Worm (Caenorhabditis elegans) whole organism, midembryonic: ENCODE measurements around the gene F57C2.5.

ENCODE experiments used
- T22C8.4 ChIP-seq: fragments of 200-800 bp; sonication (Bioruptor generic); IDR thresholded peaks from 2 replicates; pipeline ENCODE4 v1.3.6; 2022; ENCODE audit warnings: missing genetic modification characterization, missing compliant biosample characterization
- cog-1 ChIP-seq: sonication (generic microtip); optimal IDR thresholded peaks from 2 replicates; lab custom pipeline; 2016; ENCODE audit warnings: missing genetic modification characterization, missing compliant biosample characterization
- flt-1 ChIP-seq: fragments of 200-800 bp; sonication (Bioruptor generic); IDR thresholded peaks from 2 replicates; pipeline ENCODE4 v1.3.6; 2022; ENCODE audit warnings: missing genetic modification characterization, missing compliant biosample characterization
- klf-2 ChIP-seq: fragments of 200-800 bp; sonication (Bioruptor generic); conservative IDR thresholded peaks from 2 replicates; pipeline ENCODE4 v1.3.6; 2022; ENCODE audit warnings: missing genetic modification reagents, missing genetic modification characterization, missing compliant biosample characterization
- med-1 ChIP-seq: sonication (generic microtip); optimal IDR thresholded peaks from 2 replicates; lab custom pipeline; 2017; ENCODE audit warnings: missing genetic modification characterization, mild to moderate bottlenecking, missing compliant biosample characterization, antibody characterized with exemption, missing genetic modification reagents; ENCODE audit not compliant: insufficient read depth
- ref-1 ChIP-seq: fragments of 200-800 bp; sonication (Bioruptor generic); conservative IDR thresholded peaks from 2 replicates; pipeline ENCODE4 v1.3.6; 2022; ENCODE audit warnings: missing genetic modification reagents, missing genetic modification characterization, missing compliant biosample characterization
- tab-1 ChIP-seq: fragments of 200-800 bp; sonication (Bioruptor generic); IDR thresholded peaks from 2 replicates; pipeline ENCODE4 v1.3.6; 2022; ENCODE audit warnings: missing genetic modification characterization, missing compliant biosample characterization
- ztf-23 ChIP-seq: fragments of 200-800 bp; sonication (Bioruptor generic); IDR thresholded peaks from 2 replicates; pipeline ENCODE4 v1.3.6; 2022; ENCODE audit warnings: missing genetic modification reagents, missing genetic modification characterization, missing compliant biosample characterization
- ztf-29 ChIP-seq: fragments of 200-800 bp; sonication (Bioruptor generic); IDR thresholded peaks from 2 replicates; pipeline ENCODE4 v1.3.6; 2022; ENCODE audit warnings: missing genetic modification reagents, missing genetic modification characterization, missing compliant biosample characterization

F57C2.5 gene

DNA sequence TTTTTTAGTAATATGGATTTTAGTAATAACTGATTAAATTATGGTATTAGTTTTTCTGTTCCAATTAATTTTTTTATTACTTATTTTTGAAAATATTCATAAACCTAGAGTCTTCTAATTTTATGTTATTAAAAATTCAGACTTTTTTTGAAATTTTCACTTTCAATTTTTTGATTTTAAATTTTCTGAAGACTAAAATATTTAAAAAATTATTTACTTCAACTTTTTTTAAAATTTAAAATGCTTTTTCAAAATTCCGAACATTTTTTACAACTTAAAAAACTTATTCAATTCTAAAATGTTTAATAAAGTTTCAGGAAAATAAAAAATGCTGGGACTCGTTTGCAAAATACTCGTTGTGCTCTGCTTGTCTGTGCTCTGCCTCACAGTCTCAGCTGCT is 22.6 kb upstream of the F57C2.5 start, which contains the start of gene nlp-41:
nlp-41 (plus strand) TSS at position 301 of the 400 bp plus-strand sequence.
- TF ChIP-seq ztf-23 (GFP tag; lab: Robert Waterston, UW) (no peak), T22C8.4 (no peak), ztf-29 (no peak), ref-1 (GFP tag; lab: Robert Waterston, UW) (no peak), tab-1 (GFP tag; lab: Robert Waterston, UW) (no peak), med-1 (no peak), cog-1 (tag; lab: Kevin White, UChicago) (no peak), klf-2 (GFP tag; lab: Robert Waterston, UW) (no peak), flt-1 (GFP tag; lab: Robert Waterston, UW) (no peak)

DNA sequence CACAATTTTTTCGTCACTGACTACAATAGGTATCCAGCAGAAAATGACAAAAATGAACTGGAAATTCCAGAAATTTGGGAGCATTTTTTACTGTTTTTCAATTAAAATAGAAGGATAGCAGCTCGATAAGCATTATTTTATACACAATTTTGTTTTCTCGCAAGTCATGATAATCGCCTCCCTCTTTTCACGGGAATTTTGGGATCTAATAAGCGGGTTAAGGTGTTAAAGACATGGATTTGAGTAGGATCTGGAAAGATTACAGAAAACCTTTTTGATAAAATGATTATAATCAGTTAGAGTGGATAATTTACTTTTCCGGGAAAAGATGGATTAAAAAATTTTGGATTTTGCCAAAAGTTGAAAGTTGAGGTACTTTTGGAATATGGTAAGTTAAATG is 20.7 kb upstream of the F57C2.5 start, which contains the start of gene gcy-29:
gcy-29 (minus strand) TSS at position 101 of the 400 bp plus-strand sequence.
- TF ChIP-seq flt-1 (GFP tag; lab: Robert Waterston, UW), result no peak
- no peak for TF ChIP-seq tab-1 (GFP tag; lab: Robert Waterston, UW)
- no peak for TF ChIP-seq ztf-29
- TF ChIP-seq T22C8.4, result no peak
- TF ChIP-seq klf-2 (GFP tag; lab: Robert Waterston, UW), result no peak
- no peak for TF ChIP-seq ztf-23 (GFP tag; lab: Robert Waterston, UW)
- TF ChIP-seq ref-1 (GFP tag; lab: Robert Waterston, UW), result no peak
- TF ChIP-seq cog-1 (tag; lab: Kevin White, UChicago), result no peak
- no peak for TF ChIP-seq med-1

- TF ChIP-seq ztf-29 (no peak), tab-1 (GFP tag; lab: Robert Waterston, UW) (no peak), T22C8.4 (no peak), flt-1 (GFP tag; lab: Robert Waterston, UW) (no peak), ztf-23 (GFP tag; lab: Robert Waterston, UW) (no peak)
Observed at ce11 chrII:14540551-14540950, 12.5 kb upstream of the F57C2.5 start.

ce11 chrII:14537728-14538127 is 9.7 kb upstream of the F57C2.5 start, which contains the start of the genes clec-147 and C04H5.7:
clec-147 (minus strand) TSS chrII:14537828.
C04H5.7 (plus strand) TSS chrII:14537946.
- TF ChIP-seq tab-1 (GFP tag; lab: Robert Waterston, UW) (no peak), T22C8.4 (no peak), flt-1 (GFP tag; lab: Robert Waterston, UW) (no peak), ztf-23 (GFP tag; lab: Robert Waterston, UW) (no peak), ref-1 (GFP tag; lab: Robert Waterston, UW) (no peak)

DNA sequence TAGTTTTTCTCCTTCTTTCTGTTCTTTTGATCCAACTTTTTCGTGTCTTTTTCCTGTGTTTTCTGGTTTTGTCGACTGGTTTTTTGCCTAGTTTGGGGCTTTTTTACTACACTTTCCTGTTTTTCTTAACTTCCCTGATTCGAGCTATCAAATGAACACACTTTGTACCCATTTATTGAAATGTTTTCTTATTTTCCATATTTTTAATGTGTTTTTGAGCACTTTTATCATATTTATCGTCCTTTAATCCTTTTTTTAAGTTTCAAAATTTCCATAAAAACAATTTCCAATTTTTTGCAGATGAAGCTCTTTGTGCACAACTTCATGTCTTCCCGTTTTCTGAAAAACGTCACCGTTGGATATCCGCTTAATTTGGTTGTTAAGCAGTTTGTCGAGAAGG is 6.0 kb upstream of the F57C2.5 start, which contains the start of gene C04H5.1:
C04H5.1 (plus strand) TSS at position 301 of the 400 bp plus-strand sequence.
- TF ChIP-seq tab-1 (GFP tag; lab: Robert Waterston, UW) (no peak), ztf-29 (no peak), T22C8.4 (no peak), flt-1 (GFP tag; lab: Robert Waterston, UW) (no peak), ztf-23 (GFP tag; lab: Robert Waterston, UW) (no peak), cog-1 (tag; lab: Kevin White, UChicago) (no peak), ref-1 (GFP tag; lab: Robert Waterston, UW) (no peak), klf-2 (GFP tag; lab: Robert Waterston, UW) (no peak), med-1 (no peak)

- TF ChIP-seq ref-1 (GFP tag; lab: Robert Waterston, UW) (no peak), ztf-23 (GFP tag; lab: Robert Waterston, UW) (no peak), ztf-29 (no peak), T22C8.4 (no peak), klf-2 (GFP tag; lab: Robert Waterston, UW) (no peak), flt-1 (GFP tag; lab: Robert Waterston, UW) (no peak), cog-1 (tag; lab: Kevin White, UChicago) (no peak), med-1 (no peak), tab-1 (GFP tag; lab: Robert Waterston, UW) (no peak)
Observed at ce11 chrII:14527104-14527503, 935 bp downstream of the F57C2.5 start.

DNA sequence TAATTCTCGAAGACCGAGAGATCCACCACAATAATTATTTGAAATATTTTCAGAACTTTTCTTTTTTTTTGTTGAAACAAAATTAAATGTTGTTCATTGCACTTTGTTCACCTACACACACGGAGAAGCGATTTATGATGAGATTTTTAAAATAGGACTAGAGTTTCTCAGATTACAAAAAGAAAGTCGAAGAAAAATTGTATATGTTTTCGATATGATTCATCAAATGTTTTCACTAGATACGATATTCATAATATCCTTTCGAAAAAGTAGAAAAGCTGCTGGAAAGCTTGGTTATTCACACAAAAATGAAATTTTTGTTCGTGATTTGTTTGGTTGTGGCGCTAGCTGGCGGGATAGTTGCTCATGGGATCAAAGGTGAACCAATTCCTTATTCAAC is 3.0 kb downstream of the F57C2.5 start, which contains the start of gene F57C2.4:
F57C2.4 (plus strand) TSS at position 301 of the 400 bp plus-strand sequence.
- TF ChIP-seq ref-1 (GFP tag; lab: Robert Waterston, UW), result no peak

DNA sequence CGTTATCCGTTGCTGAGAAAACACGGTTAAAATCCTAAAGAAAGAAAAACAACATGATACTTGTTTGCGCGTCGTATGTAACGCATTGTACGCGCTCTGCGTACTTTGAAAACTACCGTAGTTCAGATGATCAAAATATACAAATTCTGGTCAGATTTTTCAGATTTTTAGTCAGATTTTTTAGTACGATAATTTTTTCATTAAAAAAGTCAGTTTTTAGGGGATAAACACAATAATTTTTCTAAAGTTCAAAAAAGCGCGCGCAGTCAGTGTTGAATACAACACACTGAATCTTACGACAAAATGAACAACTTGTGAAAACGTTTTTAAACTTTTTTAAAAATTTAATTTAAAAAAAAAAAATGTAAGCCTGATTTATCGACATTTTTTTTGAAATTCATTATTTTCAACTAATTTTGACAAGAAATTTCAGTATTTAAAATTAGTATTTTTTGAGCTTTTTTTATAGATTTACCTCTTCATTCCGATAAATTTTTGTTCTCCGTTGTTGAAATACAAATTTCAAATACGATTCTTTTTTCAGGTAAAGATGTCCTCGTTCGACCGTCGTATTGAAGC is 4.3 kb downstream of the F57C2.5 start, which contains the start of gene pot-2:
pot-2 (plus strand) TSS at position 529 of the 579 bp plus-strand sequence.
- TF ChIP-seq ztf-29, result no peak
- no peak for TF ChIP-seq T22C8.4
- TF ChIP-seq klf-2 (GFP tag; lab: Robert Waterston, UW), result no peak
- TF ChIP-seq ref-1 (GFP tag; lab: Robert Waterston, UW), result no peak
- TF ChIP-seq med-1, result no peak
- TF ChIP-seq cog-1 (tag; lab: Kevin White, UChicago), result no peak
- TF ChIP-seq flt-1 (GFP tag; lab: Robert Waterston, UW), result no peak
- no peak for TF ChIP-seq ztf-23 (GFP tag; lab: Robert Waterston, UW)
- TF ChIP-seq tab-1 (GFP tag; lab: Robert Waterston, UW), result no peak

DNA sequence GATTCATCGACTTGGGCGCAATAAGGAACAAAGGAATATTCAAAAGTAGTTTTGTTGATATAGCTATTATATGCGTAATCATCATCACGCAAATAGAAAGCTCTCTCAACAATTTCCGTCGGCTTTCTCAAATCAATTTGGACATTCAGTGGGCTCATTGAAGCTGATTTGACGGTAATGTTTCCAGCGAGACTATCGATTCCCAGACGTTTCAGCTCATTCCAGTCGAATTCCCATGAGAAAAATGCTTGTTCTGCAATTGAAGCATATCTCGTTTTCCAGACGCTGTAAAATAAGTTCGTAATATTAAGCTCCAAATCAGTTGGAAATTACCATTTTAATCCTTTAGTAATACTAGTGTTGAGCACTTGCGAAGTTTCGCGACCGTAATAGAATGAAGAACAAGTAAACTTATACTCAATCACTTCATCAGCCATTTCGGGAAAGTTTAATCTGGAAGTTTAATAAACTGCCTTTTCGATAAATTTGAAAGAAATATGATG is 4.9 kb downstream of the F57C2.5 start, which contains the start of gene btb-20:
btb-20 (minus strand) TSS at position 453 of the 503 bp plus-strand sequence.
- TF ChIP-seq ref-1 (GFP tag; lab: Robert Waterston, UW) (no peak), ztf-29 (no peak), cog-1 (tag; lab: Kevin White, UChicago) (no peak), T22C8.4 (no peak), tab-1 (GFP tag; lab: Robert Waterston, UW) (no peak), flt-1 (GFP tag; lab: Robert Waterston, UW) (no peak), med-1 (no peak), ztf-23 (GFP tag; lab: Robert Waterston, UW) (no peak), klf-2 (GFP tag; lab: Robert Waterston, UW) (no peak)

- no peak for TF ChIP-seq klf-2 (GFP tag; lab: Robert Waterston, UW)
- TF ChIP-seq ztf-29, result no peak
- TF ChIP-seq flt-1 (GFP tag; lab: Robert Waterston, UW), result no peak
- TF ChIP-seq ref-1 (GFP tag; lab: Robert Waterston, UW), result no peak
- TF ChIP-seq T22C8.4, result no peak
- TF ChIP-seq cog-1 (tag; lab: Kevin White, UChicago), result no peak
- no peak for TF ChIP-seq ztf-23 (GFP tag; lab: Robert Waterston, UW)
- TF ChIP-seq med-1, result no peak
- no peak for TF ChIP-seq tab-1 (GFP tag; lab: Robert Waterston, UW)
Observed at ce11 chrII:14522037-14522436, 6.0 kb downstream of the F57C2.5 start, which contains the start of gene btb-19. btb-19 (minus strand) TSS chrII:14522137.
